Worm (Caenorhabditis elegans): Measurements from ENCODE around the gene nape-1.
A peak's percentile ranks its signal among the peaks of the same experiment; 100 is the strongest.

Gene nape-1

ce11 chrIV:3738655-3739403 is 1.9 kb downstream of the nape-1 start, which contains the start of gene nape-2:
nape-2 (minus strand) TSS chrIV:3738925.
- TF ChIP-seq nhr-179 (tag; optimal IDR thresholded peaks at IDR 0.05): no peak
- no peak for TF ChIP-seq F10E7.11 (tag; optimal IDR thresholded peaks at IDR 0.05)
- TF ChIP-seq akir-1 (GFP tag; optimal IDR thresholded peaks at IDR 0.05): no peak
- no peak for TF ChIP-seq mes-4 (tag; optimal IDR thresholded peaks at IDR 0.05)
- TF ChIP-seq bed-2 (GFP tag; IDR thresholded peaks at IDR 0.05): no peak
- TF ChIP-seq cebp-1 (GFP tag; IDR thresholded peaks at IDR 0.05): no peak
- peak; percentile 19 for TF ChIP-seq cebp-1 (tag; optimal IDR thresholded peaks at IDR 0.05)
- no peak for TF ChIP-seq gei-17 (GFP tag; optimal IDR thresholded peaks at IDR 0.05)
- no peak for TF ChIP-seq nhr-120 (GFP tag; IDR thresholded peaks at IDR 0.05)
- TF ChIP-seq C06A6.2 (GFP tag; conservative IDR thresholded peaks at IDR 0.05): no peak
- TF ChIP-seq lir-1 (GFP tag; conservative IDR thresholded peaks at IDR 0.05): no peak
- TF ChIP-seq D2030.7 (GFP tag; IDR thresholded peaks at IDR 0.05): no peak
- TF ChIP-seq ceh-27 (GFP tag; optimal IDR thresholded peaks at IDR 0.05): no peak
- no peak for TF ChIP-seq madf-3 (GFP tag; IDR thresholded peaks at IDR 0.05)
- no peak for TF ChIP-seq mel-28 (tag; optimal IDR thresholded peaks at IDR 0.05; ENCODE audit: borderline replicate concordance)
- peak; percentile 52 for TF ChIP-seq mcd-1 (GFP tag; IDR thresholded peaks at IDR 0.05)
- no peak for TF ChIP-seq efl-1 (GFP tag; optimal IDR thresholded peaks at IDR 0.05)
- no peak for TF ChIP-seq hsf-1 (GFP tag; IDR thresholded peaks at IDR 0.05)
- TF ChIP-seq attf-5 (GFP tag; optimal IDR thresholded peaks at IDR 0.05): peak; percentile 51
- no peak for TF ChIP-seq hlh-12 (tag; optimal IDR thresholded peaks at IDR 0.05)
- peak; percentile 93 for TF ChIP-seq hmg-1.2 (GFP tag; IDR thresholded peaks at IDR 0.05)
- TF ChIP-seq nhr-80 (tag; optimal IDR thresholded peaks at IDR 0.05): peak; percentile 44
- no peak for TF ChIP-seq pbrm-1 (GFP tag; IDR thresholded peaks at IDR 0.05)

ce11 chrIV:3736244-3736643 is 4.4 kb downstream of the nape-1 start:
- TF ChIP-seq ztf-22 (GFP tag; optimal IDR thresholded peaks at IDR 0.05) (no peak), F57C9.4 (tag; optimal IDR thresholded peaks at IDR 0.05) (no peak), madf-3 (GFP tag; IDR thresholded peaks at IDR 0.05) (0 out of 2 replicates have a peak, but pooled peaks have one; percentile 17), zfh-2 (GFP tag; conservative IDR thresholded peaks at IDR 0.05) (peak; percentile 60; the same call in 1 of the 2 replicates), mes-4 (tag; optimal IDR thresholded peaks at IDR 0.05) (no peak), nfya-2 (GFP tag; IDR thresholded peaks at IDR 0.05) (no peak), lag-1 (GFP tag; IDR thresholded peaks at IDR 0.05) (no peak)

ce11 chrIV:3733287-3733686 is 7.4 kb downstream of the nape-1 start:
- no peak for TF ChIP-seq ceh-100 (GFP tag; IDR thresholded peaks at IDR 0.05)
- TF ChIP-seq F22D6.2 (tag; optimal IDR thresholded peaks at IDR 0.05): no peak
- no peak for TF ChIP-seq ccch-3 (GFP tag; optimal IDR thresholded peaks at IDR 0.05)
- TF ChIP-seq xnd-1 (tag; optimal IDR thresholded peaks at IDR 0.05): no peak

- no peak for TF ChIP-seq lir-1 (GFP tag; conservative IDR thresholded peaks at IDR 0.05)
- TF ChIP-seq ceh-40 (GFP tag; IDR thresholded peaks at IDR 0.05): no peak
- TF ChIP-seq egrh-3 (GFP tag; IDR thresholded peaks at IDR 0.05): peak; percentile 20; the same call in 1 of the 2 replicates
- no peak for TF ChIP-seq ZK185.1 (tag; optimal IDR thresholded peaks at IDR 0.05; ENCODE audit: poor library complexity, severe bottlenecking)
- TF ChIP-seq mel-28 (tag; optimal IDR thresholded peaks at IDR 0.05; ENCODE audit: borderline replicate concordance): no peak
- no peak for TF ChIP-seq F37B4.10 (GFP tag; IDR thresholded peaks at IDR 0.05)
- TF ChIP-seq nfya-2 (GFP tag; IDR thresholded peaks at IDR 0.05): no peak
- no peak for TF ChIP-seq F57A8.1 (GFP tag; optimal IDR thresholded peaks at IDR 0.05)
- TF ChIP-seq let-607 (tag; optimal IDR thresholded peaks at IDR 0.05): no peak
- no peak for TF ChIP-seq let-526 (GFP tag; IDR thresholded peaks at IDR 0.05)
- TF ChIP-seq ztf-22 (GFP tag; optimal IDR thresholded peaks at IDR 0.05): no peak
- no peak for TF ChIP-seq C06A6.2 (GFP tag; conservative IDR thresholded peaks at IDR 0.05)
- no peak for TF ChIP-seq sea-2 (GFP tag; IDR thresholded peaks at IDR 0.05)
- no peak for TF ChIP-seq lin-54 (GFP tag; optimal IDR thresholded peaks at IDR 0.05)
- no peak for TF ChIP-seq akir-1 (GFP tag; optimal IDR thresholded peaks at IDR 0.05)
- peak; percentile 81 for TF ChIP-seq zfh-2 (GFP tag; conservative IDR thresholded peaks at IDR 0.05)
- no peak for TF ChIP-seq snpc-3.4 (tag; optimal IDR thresholded peaks at IDR 0.05)
- TF ChIP-seq B0261.1 (tag; optimal IDR thresholded peaks at IDR 0.05): no peak
- no peak for TF ChIP-seq attf-5 (GFP tag; optimal IDR thresholded peaks at IDR 0.05)
Measured at ce11 chrIV:3731430-3731829, 9.2 kb downstream of the nape-1 start.
